Fruit fly (Drosophila melanogaster) whole organism, embryonic: Measurements from ENCODE around the gene CG42269.

Experiments used
- ATbp ChIP-seq: fragments of 200-800 bp; sonication (Bioruptor generic); optimal IDR thresholded peaks from 2 replicates; lab custom pipeline; 2017; ENCODE audit warnings: missing biosample characterization, mild to moderate bottlenecking, missing genetic modification characterization, missing genetic modification reagents
- Ada2b ChIP-seq: fragments of 200-800 bp; sonication (Bioruptor generic); IDR thresholded peaks from 2 replicates; pipeline ENCODE4 v1.3.6; 2022; ENCODE audit warnings: missing biosample characterization, missing genetic modification characterization
- Atf6 ChIP-seq: fragments of 200-800 bp; sonication (Bioruptor generic); IDR thresholded peaks from 2 replicates; pipeline ENCODE4 v1.3.6; 2022; ENCODE audit warnings: missing biosample characterization, missing genetic modification characterization
- CG10565 ChIP-seq: fragments of 200-800 bp; sonication (Bioruptor generic); optimal IDR thresholded peaks from 3 replicates; lab custom pipeline; 2016; ENCODE audit warnings: missing biosample characterization, mild to moderate bottlenecking, missing genetic modification characterization
- CG11723 ChIP-seq: fragments of 200-800 bp; sonication (Bioruptor generic); optimal IDR thresholded peaks from 2 replicates; lab custom pipeline; 2017; ENCODE audit warnings: missing biosample characterization, mild to moderate bottlenecking, missing genetic modification characterization
- CG12219 ChIP-seq: fragments of 200-800 bp; sonication (Bioruptor generic); optimal IDR thresholded peaks from 3 replicates; lab custom pipeline; 2018; ENCODE audit warnings: missing biosample characterization, mild to moderate bottlenecking, missing genetic modification characterization
- CG12942 ChIP-seq: fragments of 200-800 bp; sonication (Bioruptor generic); optimal IDR thresholded peaks from 3 replicates; lab custom pipeline; 2016; ENCODE audit warnings: missing biosample characterization, missing genetic modification characterization
- CG13424 ChIP-seq: fragments of 200-800 bp; sonication (Bioruptor generic); optimal IDR thresholded peaks from 2 replicates; lab custom pipeline; 2019; ENCODE audit warnings: missing biosample characterization, mild to moderate bottlenecking, missing genetic modification characterization, moderate library complexity
- CG17568 ChIP-seq: fragments of 200-800 bp; sonication (Bioruptor generic); optimal IDR thresholded peaks from 2 replicates; lab custom pipeline; 2018; ENCODE audit warnings: missing biosample characterization, mild to moderate bottlenecking, missing genetic modification characterization, moderate library complexity
- CG2116 ChIP-seq: fragments of 200-800 bp; sonication (Bioruptor generic); optimal IDR thresholded peaks from 3 replicates; lab custom pipeline; 2018; ENCODE audit warnings: missing biosample characterization, mild to moderate bottlenecking, missing genetic modification characterization
- CG30431 ChIP-seq: fragments of 200-800 bp; sonication (Bioruptor generic); optimal IDR thresholded peaks from 2 replicates; lab custom pipeline; 2017; ENCODE audit warnings: missing biosample characterization, missing genetic modification characterization
- CG32532 ChIP-seq: fragments of 200-800 bp; sonication (Bioruptor generic); IDR thresholded peaks from 2 replicates; pipeline ENCODE4 v1.3.6; 2022; ENCODE audit warnings: missing biosample characterization, missing genetic modification characterization
- CG33213 ChIP-seq: fragments of 200-800 bp; sonication (Bioruptor generic); optimal IDR thresholded peaks from 3 replicates; lab custom pipeline; 2016; ENCODE audit warnings: missing biosample characterization, missing genetic modification characterization
- CG4360 ChIP-seq: fragments of 200-800 bp; sonication (Bioruptor generic); IDR thresholded peaks from 2 replicates; pipeline ENCODE4 v1.3.6; 2022; ENCODE audit warnings: missing biosample characterization, missing genetic modification characterization
- CG9437 ChIP-seq: fragments of 200-800 bp; sonication (Bioruptor generic); optimal IDR thresholded peaks from 2 replicates; lab custom pipeline; 2018; ENCODE audit warnings: missing biosample characterization, mild to moderate bottlenecking, missing genetic modification characterization
- CG9817 ChIP-seq: fragments of 200-800 bp; sonication (Bioruptor generic); optimal IDR thresholded peaks from 2 replicates; lab custom pipeline; 2018; ENCODE audit warnings: missing biosample characterization, mild to moderate bottlenecking, missing genetic modification characterization, moderate library complexity
- Dp ChIP-seq: fragments of 200-800 bp; sonication (Bioruptor generic); optimal IDR thresholded peaks from 2 replicates; lab custom pipeline; 2018; ENCODE audit warnings: missing biosample characterization, mild to moderate bottlenecking, missing genetic modification characterization, moderate library complexity
- Ets97D ChIP-seq: fragments of 200-800 bp; sonication (Bioruptor generic); optimal IDR thresholded peaks from 3 replicates; lab custom pipeline; 2016; ENCODE audit warnings: missing biosample characterization, missing genetic modification characterization
- Hmx ChIP-seq: fragments of 200-800 bp; sonication (Bioruptor generic); optimal IDR thresholded peaks from 2 replicates; lab custom pipeline; 2016; ENCODE audit warnings: missing biosample characterization, missing genetic modification characterization
- Hr39 ChIP-seq: fragments of >200 bp; optimal IDR thresholded peaks from 2 replicates; lab custom pipeline; 2017
- Hr78 ChIP-seq, 2 experiments: fragments of 200-800 bp in 1 of 2; fragments of >200 bp in 1 of 2; sonication (Bioruptor generic) in 1 of 2; optimal IDR thresholded peaks; 2 replicates each; lab custom pipeline; 2017 to 2019; ENCODE audit warnings: missing biosample characterization in 2 of 2, missing genetic modification characterization in 2 of 2, mild to moderate bottlenecking in 1 of 2, moderate library complexity in 1 of 2
- Lpt ChIP-seq: fragments of >200 bp; optimal IDR thresholded peaks from 2 replicates; lab custom pipeline; 2018; ENCODE audit warnings: missing biosample characterization, missing genetic modification characterization
- Meics ChIP-seq: fragments of 200-800 bp; sonication (Bioruptor generic); optimal IDR thresholded peaks from 2 replicates; lab custom pipeline; 2017; ENCODE audit warnings: missing biosample characterization, mild to moderate bottlenecking, missing genetic modification characterization
- Mes4 ChIP-seq: fragments of 200-800 bp; sonication (Bioruptor generic); optimal IDR thresholded peaks from 2 replicates; lab custom pipeline; 2016; ENCODE audit warnings: missing biosample characterization, missing genetic modification characterization
- YL-1 ChIP-seq: fragments of 200-800 bp; sonication (Bioruptor generic); optimal IDR thresholded peaks from 3 replicates; lab custom pipeline; 2017; ENCODE audit warnings: missing biosample characterization, mild to moderate bottlenecking, missing genetic modification characterization
- ab ChIP-seq: fragments of 200-800 bp; sonication (Bioruptor generic); optimal IDR thresholded peaks from 2 replicates; lab custom pipeline; 2016; ENCODE audit warnings: missing biosample characterization, missing genetic modification characterization
- ash1 ChIP-seq: fragments of 200-800 bp; sonication (Bioruptor generic); optimal IDR thresholded peaks from 2 replicates; lab custom pipeline; 2018; ENCODE audit warnings: missing biosample characterization, mild to moderate bottlenecking, missing genetic modification characterization
- bbx ChIP-seq: fragments of 200-800 bp; sonication (Bioruptor generic); IDR thresholded peaks from 2 replicates; pipeline ENCODE4 v1.3.6; 2022; ENCODE audit warnings: missing biosample characterization, missing genetic modification characterization; ENCODE audit not compliant: partially characterized antibody
- caup ChIP-seq: fragments of 200-800 bp; sonication (Bioruptor generic); optimal IDR thresholded peaks from 3 replicates; lab custom pipeline; 2017; ENCODE audit warnings: missing biosample characterization, mild to moderate bottlenecking, missing genetic modification characterization, moderate library complexity; ENCODE audit not compliant: severe bottlenecking
- crol ChIP-seq: fragments of 200-800 bp; sonication (Bioruptor generic); IDR thresholded peaks from 2 replicates; pipeline ENCODE4 v1.3.6; 2022; ENCODE audit warnings: missing biosample characterization, missing genetic modification characterization
- dan ChIP-seq: fragments of 200-800 bp; sonication (Bioruptor generic); IDR thresholded peaks from 2 replicates; pipeline ENCODE4 v1.3.6; 2022; ENCODE audit warnings: missing biosample characterization, missing genetic modification characterization
- her ChIP-seq: fragments of 200-800 bp; sonication (Bioruptor generic); optimal IDR thresholded peaks from 2 replicates; lab custom pipeline; 2016; ENCODE audit warnings: missing biosample characterization, missing genetic modification characterization
- jing ChIP-seq: fragments of 200-800 bp; sonication (Bioruptor generic); optimal IDR thresholded peaks from 2 replicates; lab custom pipeline; 2018; ENCODE audit warnings: missing biosample characterization, mild to moderate bottlenecking, missing genetic modification characterization
- lmd ChIP-seq: fragments of 200-800 bp; sonication (Bioruptor generic); IDR thresholded peaks from 2 replicates; pipeline ENCODE4 v1.3.6; 2022; ENCODE audit warnings: missing biosample characterization, missing genetic modification characterization
- lov ChIP-seq, 2 experiments: fragments of 200-800 bp in 1 of 2; fragments of >200 bp in 1 of 2; sonication (Bioruptor generic) in 1 of 2; IDR thresholded peaks in 1 of 2; optimal IDR thresholded peaks in 1 of 2; 2 replicates in 1 of 2; 3 replicates in 1 of 2; pipeline versions ENCODE4 v1.3.6 to Lab custom; 2017 to 2022; ENCODE audit warnings: missing biosample characterization in 1 of 2, missing genetic modification characterization in 1 of 2
- nerfin-2 ChIP-seq: fragments of 200-800 bp; sonication (Bioruptor generic); IDR thresholded peaks from 2 replicates; pipeline ENCODE4 v1.3.6; 2022; ENCODE audit warnings: missing biosample characterization, missing genetic modification characterization; ENCODE audit not compliant: partially characterized antibody
- oc ChIP-seq: fragments of 200-800 bp; sonication (Bioruptor generic); optimal IDR thresholded peaks from 2 replicates; lab custom pipeline; 2018; ENCODE audit warnings: missing biosample characterization, mild to moderate bottlenecking, missing genetic modification characterization, moderate library complexity
- pan ChIP-seq, 4 experiments: fragments of >200 bp in 3 of 4; fragments of 200-800 bp in 1 of 4; sonication (Bioruptor generic) in 1 of 4; optimal IDR thresholded peaks in 3 of 4; IDR thresholded peaks in 1 of 4; 2 replicates each; pipeline versions ENCODE4 v1.3.6 to Lab custom; 2017 to 2022; ENCODE audit warnings: missing biosample characterization in 2 of 4, missing genetic modification characterization in 2 of 4, mixed read lengths in 1 of 4
- pho ChIP-seq: fragments of 200-800 bp; sonication (Bioruptor generic); optimal IDR thresholded peaks from 2 replicates; lab custom pipeline; 2016; ENCODE audit warnings: missing biosample characterization, missing genetic modification characterization
- psq ChIP-seq: fragments of 200-800 bp; sonication (Bioruptor generic); optimal IDR thresholded peaks from 2 replicates; lab custom pipeline; 2017; ENCODE audit warnings: missing biosample characterization, missing genetic modification characterization
- pum ChIP-seq: fragments of 200-800 bp; sonication (Bioruptor generic); optimal IDR thresholded peaks from 2 replicates; lab custom pipeline; 2016; ENCODE audit warnings: missing biosample characterization, missing genetic modification characterization
- row ChIP-seq: fragments of 200-800 bp; sonication (Bioruptor generic); IDR thresholded peaks from 3 replicates; pipeline ENCODE4 v1.3.6; 2022; ENCODE audit warnings: missing biosample characterization, missing genetic modification characterization
- sd ChIP-seq: fragments of 200-800 bp; sonication (Bioruptor generic); optimal IDR thresholded peaks from 3 replicates; lab custom pipeline; 2018; ENCODE audit warnings: missing biosample characterization, mild to moderate bottlenecking, missing genetic modification characterization, moderate library complexity
- sisA ChIP-seq: fragments of 200-800 bp; sonication (Bioruptor generic); IDR thresholded peaks from 2 replicates; pipeline ENCODE4 v1.3.6; 2022; ENCODE audit warnings: missing biosample characterization, missing genetic modification characterization
- sna ChIP-seq: fragments of 200-800 bp; sonication (Bioruptor generic); IDR thresholded peaks from 2 replicates; pipeline ENCODE4 v1.3.6; 2022; ENCODE audit warnings: missing biosample characterization, missing genetic modification characterization; ENCODE audit not compliant: partially characterized antibody
- tin ChIP-seq: fragments of 200-800 bp; sonication (Bioruptor generic); optimal IDR thresholded peaks from 3 replicates; lab custom pipeline; 2016; ENCODE audit warnings: missing biosample characterization, missing genetic modification characterization
- toy ChIP-seq: fragments of 200-800 bp; sonication (Bioruptor generic); IDR thresholded peaks from 2 replicates; pipeline ENCODE4 v1.3.6; 2022; ENCODE audit warnings: missing biosample characterization, missing genetic modification characterization
- trh ChIP-seq: fragments of 200-800 bp; sonication (Bioruptor generic); optimal IDR thresholded peaks from 2 replicates; lab custom pipeline; 2016; ENCODE audit warnings: missing biosample characterization, missing genetic modification characterization
- zfh1 ChIP-seq: fragments of 200-800 bp; sonication (Bioruptor generic); IDR thresholded peaks from 3 replicates; pipeline ENCODE4 v1.3.6; 2022; ENCODE audit warnings: missing biosample characterization, missing genetic modification characterization

CG42269 gene

DNA sequence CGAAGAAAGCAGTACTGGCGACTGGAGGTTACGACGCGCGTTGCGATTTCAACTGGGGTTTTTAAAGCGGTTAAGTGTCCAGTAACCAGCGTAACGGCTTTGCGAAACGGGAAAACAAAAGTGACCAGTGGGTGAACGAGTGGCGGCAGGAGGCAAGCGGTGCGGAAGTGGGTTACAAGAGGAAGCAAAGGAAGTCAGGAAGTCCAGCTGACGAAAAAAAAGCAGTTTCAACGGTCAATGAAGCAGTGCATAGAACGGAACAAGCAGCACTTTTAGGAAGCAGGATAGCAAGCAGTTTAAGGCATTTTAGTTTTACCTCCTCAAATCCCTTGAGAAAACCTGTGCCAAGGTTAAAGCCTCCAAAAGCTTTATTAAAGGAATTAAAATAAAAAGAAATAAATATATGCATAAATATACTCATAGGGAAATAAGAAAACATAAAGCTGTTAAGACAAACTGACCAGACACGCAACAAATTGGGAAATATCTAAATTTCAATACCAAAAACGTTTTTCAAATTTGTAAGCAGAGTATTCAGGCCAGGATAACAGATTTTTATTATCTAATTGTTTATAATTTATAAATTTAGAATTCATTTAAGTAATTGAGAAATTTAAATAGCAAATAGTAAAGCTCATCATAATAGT is 6.9 kb upstream of the CG42269 start, which contains the start of gene CG6592 (continued):
- no peak for TF ChIP-seq pan (optimal IDR thresholded peaks at IDR 0.05; lab: Kevin White, UChicago)
- no peak for TF ChIP-seq pan (GFP tag; optimal IDR thresholded peaks at IDR 0.05 in 1 of 2, IDR thresholded peaks at IDR 0.05 in 1 of 2)
- TF ChIP-seq Lpt (GFP tag; lab: Kevin White, UChicago) = no peak
- TF ChIP-seq CG12942 (GFP tag; lab: Kevin White, UChicago) = peak; percentile 14
- no peak for TF ChIP-seq CG13424 (tag; lab: Kevin White, UChicago)
- TF ChIP-seq tin (GFP tag; lab: Kevin White, UChicago) = no peak
- no peak for TF ChIP-seq caup (GFP tag; lab: Kevin White, UChicago)
- TF ChIP-seq ab (GFP tag; lab: Kevin White, UChicago) = no peak
- no peak for TF ChIP-seq Meics (GFP tag; lab: Kevin White, UChicago)
- TF ChIP-seq Atf6 (GFP tag; lab: Robert Waterston, UW) = no peak
- TF ChIP-seq pum (GFP tag; lab: Kevin White, UChicago) = no peak
- TF ChIP-seq psq = no peak
- TF ChIP-seq Dp = no peak
- no peak for TF ChIP-seq oc
- TF ChIP-seq Ada2b (GFP tag; lab: Robert Waterston, UW) = no peak
- TF ChIP-seq CG30431 (GFP tag; lab: Kevin White, UChicago) = peak; percentile 87
- no peak for TF ChIP-seq sna
- no peak for TF ChIP-seq row (GFP tag; lab: Robert Waterston, UW)
- no peak for TF ChIP-seq ATbp (GFP tag; lab: Kevin White, UChicago)
- peak; percentile 61; the same call in 1 of the 3 replicates for TF ChIP-seq zfh1 (GFP tag; lab: Robert Waterston, UW)
- TF ChIP-seq Hr39 (lab: Kevin White, UChicago) = no peak
- 0 out of 2 replicates have a peak, but pooled peaks have one; percentile 7 for TF ChIP-seq sisA
- no peak; the same call in 1 of the 2 replicates for TF ChIP-seq lmd (GFP tag; lab: Robert Waterston, UW)
- no peak for TF ChIP-seq Hmx
- TF ChIP-seq dan = no peak
- TF ChIP-seq trh (GFP tag; lab: Kevin White, UChicago) = peak; percentile 16
- TF ChIP-seq Mes4 = peak; percentile 60
- TF ChIP-seq her (GFP tag; lab: Kevin White, UChicago) = peak; percentile 14
- TF ChIP-seq lov (optimal IDR thresholded peaks at IDR 0.05; lab: Kevin White, UChicago) = no peak
- peak; percentile 73; the same call in 2 of the 3 replicates for TF ChIP-seq lov (GFP tag; IDR thresholded peaks at IDR 0.05; lab: Robert Waterston, UW)
- no peak for TF ChIP-seq Hr78 (GFP tag; optimal IDR thresholded peaks at IDR 0.05; lab: Kevin White, UChicago)
- TF ChIP-seq sd = no peak
- TF ChIP-seq CG12219 (GFP tag; lab: Kevin White, UChicago) = no peak
- TF ChIP-seq crol (GFP tag; lab: Robert Waterston, UW) = no peak
- TF ChIP-seq CG2116 (GFP tag; lab: Kevin White, UChicago) = peak; percentile 31
- no peak for TF ChIP-seq bbx (GFP tag; lab: Robert Waterston, UW)
- TF ChIP-seq pho = no peak
- peak; percentile 98 for TF ChIP-seq Ets97D (GFP tag; lab: Kevin White, UChicago)
- TF ChIP-seq ash1 (GFP tag; lab: Kevin White, UChicago) = no peak
- TF ChIP-seq CG32532 = no peak
- TF ChIP-seq CG10565 (GFP tag; lab: Kevin White, UChicago) = no peak
- no peak for TF ChIP-seq CG33213 (GFP tag; lab: Kevin White, UChicago)
- TF ChIP-seq CG11723 (GFP tag; lab: Kevin White, UChicago) = peak; percentile 11
- TF ChIP-seq CG4360 (GFP tag; lab: Robert Waterston, UW) = no peak
- TF ChIP-seq nerfin-2 (GFP tag; lab: Robert Waterston, UW) = no peak
- no peak for TF ChIP-seq CG9437 (GFP tag; lab: Kevin White, UChicago)
- peak; percentile 24 for TF ChIP-seq CG17568
- peak; percentile 12 for TF ChIP-seq CG9817 (tag; lab: Kevin White, UChicago)
- peak; percentile 5 for TF ChIP-seq jing
- TF ChIP-seq toy (GFP tag; lab: Robert Waterston, UW) = no peak
- peak; percentile 34 for TF ChIP-seq YL-1 (GFP tag; lab: Kevin White, UChicago)
